Fruit fly (Drosophila melanogaster) whole organism, embryonic: Measurements from ENCODE around the gene CG31265.
A peak's percentile ranks its signal among the peaks of the same experiment; 100 is the strongest.

ENCODE experiments used
- Antp ChIP-seq: fragments of 200-800 bp; sonication (Bioruptor generic); optimal IDR thresholded peaks from 3 replicates; lab custom pipeline; 2016; ENCODE audit warnings: missing biosample characterization, missing genetic modification characterization
- Blimp-1 ChIP-seq: fragments of 200-800 bp; sonication (Bioruptor generic); optimal IDR thresholded peaks from 3 replicates; lab custom pipeline; 2018; ENCODE audit warnings: missing biosample characterization, missing genetic modification characterization, mild to moderate bottlenecking, moderate library complexity, missing genetic modification reagents
- CG10543 ChIP-seq: fragments of 200-800 bp; sonication (Bioruptor generic); optimal IDR thresholded peaks from 3 replicates; lab custom pipeline; 2017; ENCODE audit warnings: missing biosample characterization, mild to moderate bottlenecking, missing genetic modification characterization, moderate library complexity
- CG10565 ChIP-seq: fragments of 200-800 bp; sonication (Bioruptor generic); optimal IDR thresholded peaks from 3 replicates; lab custom pipeline; 2016; ENCODE audit warnings: missing biosample characterization, mild to moderate bottlenecking, missing genetic modification characterization
- CG12104 ChIP-seq: fragments of 200-800 bp; sonication (Bioruptor generic); optimal IDR thresholded peaks from 3 replicates; lab custom pipeline; 2016; ENCODE audit warnings: missing biosample characterization, missing genetic modification characterization
- CG12391 ChIP-seq: fragments of 200-800 bp; sonication (Bioruptor generic); optimal IDR thresholded peaks from 3 replicates; lab custom pipeline; 2018; ENCODE audit warnings: missing biosample characterization, mild to moderate bottlenecking, missing genetic modification characterization, moderate library complexity
- CG14667 ChIP-seq: fragments of 200-800 bp; sonication (Bioruptor generic); IDR thresholded peaks from 2 replicates; pipeline ENCODE4 v1.3.6; 2022; ENCODE audit warnings: missing biosample characterization, missing genetic modification characterization
- CG15479 ChIP-seq: fragments of 200-800 bp; sonication (Bioruptor generic); optimal IDR thresholded peaks from 3 replicates; lab custom pipeline; 2019; ENCODE audit warnings: missing biosample characterization, mild to moderate bottlenecking, missing genetic modification characterization, moderate library complexity
- CG17359 ChIP-seq: fragments of 200-800 bp; sonication (Bioruptor generic); optimal IDR thresholded peaks from 3 replicates; lab custom pipeline; 2018; ENCODE audit warnings: missing biosample characterization, mild to moderate bottlenecking, missing genetic modification characterization, moderate library complexity
- CG17385 ChIP-seq: fragments of 200-800 bp; sonication (Bioruptor generic); optimal IDR thresholded peaks from 3 replicates; lab custom pipeline; 2018; ENCODE audit warnings: missing biosample characterization, mild to moderate bottlenecking, missing genetic modification characterization
- CG18476 ChIP-seq: fragments of 200-800 bp; sonication (Bioruptor generic); optimal IDR thresholded peaks from 2 replicates; lab custom pipeline; 2016; ENCODE audit warnings: missing biosample characterization, mild to moderate bottlenecking, missing genetic modification characterization
- CG18764 ChIP-seq: fragments of 200-800 bp; sonication (Bioruptor generic); optimal IDR thresholded peaks from 3 replicates; lab custom pipeline; 2016; ENCODE audit warnings: missing biosample characterization, missing genetic modification characterization
- CG2120 ChIP-seq: fragments of 200-800 bp; sonication (Bioruptor generic); optimal IDR thresholded peaks from 3 replicates; lab custom pipeline; 2016; ENCODE audit warnings: missing biosample characterization, missing genetic modification characterization
- CG30020 ChIP-seq: fragments of 200-800 bp; optimal IDR thresholded peaks from 2 replicates; lab custom pipeline; 2019; ENCODE audit warnings: missing biosample characterization, mild to moderate bottlenecking, missing genetic modification characterization, moderate library complexity
- CG32532 ChIP-seq: fragments of 200-800 bp; sonication (Bioruptor generic); IDR thresholded peaks from 2 replicates; pipeline ENCODE4 v1.3.6; 2022; ENCODE audit warnings: missing biosample characterization, missing genetic modification characterization
- CG42726 ChIP-seq: fragments of 200-800 bp; sonication (Bioruptor generic); IDR thresholded peaks from 2 replicates; pipeline ENCODE4 v1.3.6; 2022; ENCODE audit warnings: missing biosample characterization, missing genetic modification characterization; ENCODE audit not compliant: partially characterized antibody
- CG4424 ChIP-seq: fragments of 200-800 bp; sonication (Bioruptor generic); optimal IDR thresholded peaks from 3 replicates; lab custom pipeline; 2016; ENCODE audit warnings: missing biosample characterization, missing genetic modification characterization
- Elba2 ChIP-seq: fragments of 200-800 bp; sonication (Bioruptor generic); optimal IDR thresholded peaks from 3 replicates; lab custom pipeline; 2016; ENCODE audit warnings: missing biosample characterization, missing genetic modification characterization
- HLH4C ChIP-seq: fragments of 200-800 bp; sonication (Bioruptor generic); IDR thresholded peaks from 3 replicates; pipeline ENCODE4 v1.3.6; 2022; ENCODE audit warnings: missing biosample characterization, missing genetic modification characterization; ENCODE audit not compliant: partially characterized antibody
- MBD-R2 ChIP-seq: fragments of 200-800 bp; sonication (Bioruptor generic); IDR thresholded peaks from 2 replicates; pipeline ENCODE4 v1.3.6; 2022; ENCODE audit warnings: missing biosample characterization, missing genetic modification characterization
- Mes4 ChIP-seq: fragments of 200-800 bp; sonication (Bioruptor generic); optimal IDR thresholded peaks from 2 replicates; lab custom pipeline; 2016; ENCODE audit warnings: missing biosample characterization, missing genetic modification characterization
- Nf-YC ChIP-seq: fragments of 200-800 bp; optimal IDR thresholded peaks from 3 replicates; lab custom pipeline; 2019; ENCODE audit warnings: missing biosample characterization, mild to moderate bottlenecking, missing genetic modification characterization, moderate library complexity
- PHDP ChIP-seq: fragments of 200-800 bp; sonication (Bioruptor generic); optimal IDR thresholded peaks from 3 replicates; lab custom pipeline; 2018; ENCODE audit warnings: missing biosample characterization, mild to moderate bottlenecking, missing genetic modification characterization, moderate library complexity
- Rx ChIP-seq: fragments of 200-800 bp; sonication (Bioruptor generic); IDR thresholded peaks from 2 replicates; pipeline ENCODE4 v1.3.6; 2022; ENCODE audit warnings: missing biosample characterization, missing genetic modification characterization
- TFAM ChIP-seq: fragments of 200-800 bp; sonication (Bioruptor generic); optimal IDR thresholded peaks from 2 replicates; lab custom pipeline; 2017; ENCODE audit warnings: missing biosample characterization, missing genetic modification characterization, inconsistent platforms
- Trl ChIP-seq, 3 experiments: fragments of >200 bp in 2 of 3; fragments of 200-800 bp in 1 of 3; sonication (Bioruptor generic) in 1 of 3; optimal IDR thresholded peaks; 2 replicates in 1 of 3; 3 replicates in 2 of 3; lab custom pipeline; 2016 to 2017; ENCODE audit warnings: missing biosample characterization in 1 of 3, missing genetic modification characterization in 1 of 3
- abd-A ChIP-seq: fragments of 200-800 bp; sonication (Bioruptor generic); optimal IDR thresholded peaks from 3 replicates; lab custom pipeline; 2019; ENCODE audit warnings: missing biosample characterization, mild to moderate bottlenecking, missing genetic modification characterization, moderate library complexity
- az2 ChIP-seq: fragments of 200-800 bp; sonication (Bioruptor generic); optimal IDR thresholded peaks from 3 replicates; lab custom pipeline; 2016; ENCODE audit warnings: missing biosample characterization, missing genetic modification characterization
- cato ChIP-seq: fragments of 200-800 bp; sonication (Bioruptor generic); optimal IDR thresholded peaks from 2 replicates; lab custom pipeline; 2016; ENCODE audit warnings: missing biosample characterization, missing genetic modification characterization, borderline replicate concordance
- caup ChIP-seq: fragments of 200-800 bp; sonication (Bioruptor generic); optimal IDR thresholded peaks from 3 replicates; lab custom pipeline; 2017; ENCODE audit warnings: missing biosample characterization, mild to moderate bottlenecking, missing genetic modification characterization, moderate library complexity; ENCODE audit not compliant: severe bottlenecking
- croc ChIP-seq: fragments of 200-800 bp; sonication (Bioruptor generic); conservative IDR thresholded peaks from 3 replicates; pipeline ENCODE4 v1.3.6; 2022; ENCODE audit warnings: missing biosample characterization, missing genetic modification characterization
- disco-r ChIP-seq: fragments of 200-800 bp; sonication (Bioruptor generic); optimal IDR thresholded peaks from 2 replicates; lab custom pipeline; 2016; ENCODE audit warnings: missing biosample characterization, missing genetic modification characterization
- dmrt11E ChIP-seq: fragments of 200-800 bp; sonication (Bioruptor generic); optimal IDR thresholded peaks from 3 replicates; lab custom pipeline; 2018; ENCODE audit warnings: missing biosample characterization, mild to moderate bottlenecking, missing genetic modification characterization, moderate library complexity
- dysf ChIP-seq: fragments of 200-800 bp; sonication (Bioruptor generic); IDR thresholded peaks from 3 replicates; pipeline ENCODE4 v1.3.6; 2022; ENCODE audit warnings: missing biosample characterization, missing genetic modification characterization
- ems ChIP-seq: fragments of 200-800 bp; sonication (Bioruptor generic); optimal IDR thresholded peaks from 3 replicates; lab custom pipeline; 2016; ENCODE audit warnings: missing biosample characterization, missing genetic modification characterization
- insv ChIP-seq, 2 experiments: fragments of 200-800 bp; sonication (Bioruptor generic); optimal IDR thresholded peaks; 3 replicates each; lab custom pipeline; 2016 to 2018; ENCODE audit warnings: missing biosample characterization in 2 of 2, missing genetic modification characterization in 2 of 2
- inv ChIP-seq: fragments of 200-800 bp; sonication (Bioruptor generic); IDR thresholded peaks from 2 replicates; pipeline ENCODE4 v1.3.6; 2022; ENCODE audit warnings: missing biosample characterization, missing genetic modification characterization; ENCODE audit not compliant: partially characterized antibody
- jing ChIP-seq: fragments of 200-800 bp; sonication (Bioruptor generic); optimal IDR thresholded peaks from 2 replicates; lab custom pipeline; 2018; ENCODE audit warnings: missing biosample characterization, mild to moderate bottlenecking, missing genetic modification characterization
- kah ChIP-seq: fragments of 200-800 bp; sonication (Bioruptor generic); optimal IDR thresholded peaks from 2 replicates; lab custom pipeline; 2018; ENCODE audit warnings: missing biosample characterization, mild to moderate bottlenecking, missing genetic modification characterization
- lilli ChIP-seq: fragments of 200-800 bp; sonication (Bioruptor generic); optimal IDR thresholded peaks from 3 replicates; lab custom pipeline; 2016; ENCODE audit warnings: missing biosample characterization, missing genetic modification characterization
- luna ChIP-seq: fragments of 200-800 bp; sonication (Bioruptor generic); optimal IDR thresholded peaks from 2 replicates; lab custom pipeline; 2016; ENCODE audit warnings: missing biosample characterization, missing genetic modification characterization
- nerfin-1 ChIP-seq: fragments of 200-800 bp; sonication (Bioruptor generic); optimal IDR thresholded peaks from 3 replicates; lab custom pipeline; 2019; ENCODE audit warnings: missing biosample characterization, mild to moderate bottlenecking, missing genetic modification characterization, moderate library complexity
- pan ChIP-seq, 4 experiments: fragments of >200 bp in 3 of 4; fragments of 200-800 bp in 1 of 4; sonication (Bioruptor generic) in 1 of 4; optimal IDR thresholded peaks in 3 of 4; IDR thresholded peaks in 1 of 4; 2 replicates each; pipeline versions ENCODE4 v1.3.6 to Lab custom; 2017 to 2022; ENCODE audit warnings: missing biosample characterization in 2 of 4, missing genetic modification characterization in 2 of 4, mixed read lengths in 1 of 4
- pfk ChIP-seq: fragments of 200-800 bp; sonication (Bioruptor generic); optimal IDR thresholded peaks from 2 replicates; lab custom pipeline; 2018; ENCODE audit warnings: missing biosample characterization, mild to moderate bottlenecking, missing genetic modification characterization, moderate library complexity
- pho ChIP-seq: fragments of 200-800 bp; sonication (Bioruptor generic); optimal IDR thresholded peaks from 2 replicates; lab custom pipeline; 2016; ENCODE audit warnings: missing biosample characterization, missing genetic modification characterization
- unpg ChIP-seq: fragments of 200-800 bp; sonication (Bioruptor generic); optimal IDR thresholded peaks from 3 replicates; lab custom pipeline; 2018; ENCODE audit warnings: missing biosample characterization, mild to moderate bottlenecking, missing genetic modification characterization, moderate library complexity
- wdn ChIP-seq: fragments of 200-800 bp; sonication (Bioruptor generic); IDR thresholded peaks from 2 replicates; pipeline ENCODE4 v1.3.6; 2022; ENCODE audit warnings: missing biosample characterization, missing genetic modification characterization
- zen ChIP-seq: fragments of 200-800 bp; sonication (Bioruptor generic); optimal IDR thresholded peaks from 3 replicates; lab custom pipeline; 2018; ENCODE audit warnings: missing biosample characterization, mild to moderate bottlenecking, missing genetic modification characterization, moderate library complexity

The CG31265 gene

dm6 chr3R:17079859-17080255 lies 48.2 kb upstream of the CG31265 start, which contains the start of the genes Keap1 and kuk (continued):
- TF ChIP-seq CG42726 (GFP tag; lab: Robert Waterston, UW): peak; percentile 84
- peak; percentile 35 for TF ChIP-seq luna (GFP tag; lab: Kevin White, UChicago)
- TF ChIP-seq Elba2 (GFP tag; lab: Kevin White, UChicago): no peak
- TF ChIP-seq disco-r (GFP tag; lab: Kevin White, UChicago): no peak
- peak; percentile 6 for TF ChIP-seq Blimp-1
- TF ChIP-seq CG10565: no peak
- TF ChIP-seq unpg (GFP tag; lab: Kevin White, UChicago): peak; percentile 26
- peak; percentile 21 for TF ChIP-seq cato (GFP tag; lab: Kevin White, UChicago)
- TF ChIP-seq pfk (GFP tag; lab: Kevin White, UChicago): peak; percentile 29
- peak; percentile 64 for TF ChIP-seq HLH4C (GFP tag; lab: Robert Waterston, UW)
- peak; percentile 50 for TF ChIP-seq az2 (GFP tag; lab: Kevin White, UChicago)
- peak; percentile 59 for TF ChIP-seq caup
- TF ChIP-seq inv (GFP tag; lab: Robert Waterston, UW): peak; percentile 88
- no peak for TF ChIP-seq nerfin-1 (tag; lab: Kevin White, UChicago)
- no peak for TF ChIP-seq abd-A (tag; lab: Kevin White, UChicago)
- TF ChIP-seq jing (GFP tag; lab: Kevin White, UChicago): no peak
- TF ChIP-seq lilli (GFP tag; lab: Kevin White, UChicago): peak; percentile 79
- TF ChIP-seq CG30020 (tag; lab: Kevin White, UChicago): peak; percentile 9
- TF ChIP-seq Mes4 (GFP tag; lab: Kevin White, UChicago): peak; percentile 7
- peak; percentile 27 for TF ChIP-seq PHDP (tag; lab: Kevin White, UChicago)
- peak; percentile 57 for TF ChIP-seq pho (GFP tag; lab: Kevin White, UChicago)
- TF ChIP-seq CG2120 (GFP tag; lab: Kevin White, UChicago): peak; percentile 81
- 0 out of 3 replicates have a peak, but pooled peaks have one; percentile 15 for TF ChIP-seq croc (GFP tag; lab: Robert Waterston, UW)
- TF ChIP-seq CG17359 (tag; lab: Kevin White, UChicago): peak; percentile 99
- TF ChIP-seq wdn (GFP tag; lab: Robert Waterston, UW): no peak
- no peak for TF ChIP-seq CG14667 (GFP tag; lab: Robert Waterston, UW)
- peak; percentile 37 for TF ChIP-seq CG10543 (GFP tag; lab: Kevin White, UChicago)
- peak; percentile 47 for TF ChIP-seq ems
- peak; percentile 44 for TF ChIP-seq CG18764 (GFP tag; lab: Kevin White, UChicago)
- peak; percentile 68 for TF ChIP-seq CG18476 (GFP tag; lab: Kevin White, UChicago)
- TF ChIP-seq dmrt11E: no peak
- TF ChIP-seq Nf-YC (tag; lab: Kevin White, UChicago): peak; percentile 28
- peak; percentile 25; the same call in 1 of the 3 replicates for TF ChIP-seq dysf (GFP tag; lab: Robert Waterston, UW)
- peak; percentile 99 for TF ChIP-seq CG17385 (GFP tag; lab: Kevin White, UChicago)
- peak; percentile 42 for TF ChIP-seq MBD-R2 (GFP tag; lab: Robert Waterston, UW)
- TF ChIP-seq Antp: peak; percentile 48
- TF ChIP-seq CG15479 (GFP tag; lab: Kevin White, UChicago): no peak
- peak; percentile 30 for TF ChIP-seq CG4424
- peak; percentile 79 for TF ChIP-seq CG12391 (tag; lab: Kevin White, UChicago)
- peak; percentile 34 for TF ChIP-seq zen (tag; lab: Kevin White, UChicago)
- peak in 1 of 2 experiments; percentile 4 for TF ChIP-seq Trl (optimal IDR thresholded peaks at IDR 0.05; lab: Kevin White, UChicago)
- peak; percentile 71 for TF ChIP-seq Trl (GFP tag; optimal IDR thresholded peaks at IDR 0.05; lab: Kevin White, UChicago)
- peak; percentile 35; the same call in 1 of the 2 replicates for TF ChIP-seq CG32532 (GFP tag; lab: Robert Waterston, UW)
- peak in 1 of 2 experiments; percentile 57 for TF ChIP-seq insv (GFP tag; optimal IDR thresholded peaks at IDR 0.05; lab: Kevin White, UChicago)
- TF ChIP-seq pan (optimal IDR thresholded peaks at IDR 0.05; lab: Kevin White, UChicago): no peak
- TF ChIP-seq pan (GFP tag; optimal IDR thresholded peaks at IDR 0.05 in 1 of 2, IDR thresholded peaks at IDR 0.05 in 1 of 2): no peak
- no peak for TF ChIP-seq kah
- TF ChIP-seq TFAM (GFP tag; lab: Kevin White, UChicago): no peak
- TF ChIP-seq Rx: peak; percentile 5; the same call in 1 of the 2 replicates
- peak; percentile 51 for TF ChIP-seq CG12104 (GFP tag; lab: Kevin White, UChicago)
